Worm (Caenorhabditis elegans): Measurements from ENCODE around the gene cdc-25.4.
A peak's percentile ranks its signal among the peaks of the same experiment; 100 is the strongest.

Gene cdc-25.4

ce11 chrII:10168905-10169782 lies 20.1 kb downstream of the cdc-25.4 start, which contains the start of gene daf-19:
TSS of gene daf-19 (minus strand) at chrII:10169346.
- TF ChIP-seq nhr-11 (tag; optimal IDR thresholded peaks at IDR 0.05) (peak; percentile 95), ceh-28 (tag; optimal IDR thresholded peaks at IDR 0.05) (no peak), elt-1 (tag; optimal IDR thresholded peaks at IDR 0.05) (no peak), daf-12 (tag; optimal IDR thresholded peaks at IDR 0.05) (no peak), ZK546.5 (tag; optimal IDR thresholded peaks at IDR 0.05) (no peak), fkh-10 (GFP tag; optimal IDR thresholded peaks at IDR 0.05) (peak; percentile 4), eor-1 (tag; optimal IDR thresholded peaks at IDR 0.05) (no peak), aly-2 (tag; optimal IDR thresholded peaks at IDR 0.05) (no peak), nfya-1 (tag; optimal IDR thresholded peaks at IDR 0.05; ENCODE audit: insufficient read depth) (peak; percentile 76), nhr-237 (tag; optimal IDR thresholded peaks at IDR 0.05) (no peak), egl-5 (tag; optimal IDR thresholded peaks at IDR 0.05) (peak; percentile 20), nhr-28 (tag; optimal IDR thresholded peaks at IDR 0.05) (no peak), nhr-25 (tag; optimal IDR thresholded peaks at IDR 0.05) (peak; percentile 7), lsy-12 (tag; optimal IDR thresholded peaks at IDR 0.05) (peak; percentile 19), nhr-23 (tag; optimal IDR thresholded peaks at IDR 0.05) (peak; percentile 26), lin-15B (tag; optimal IDR thresholded peaks at IDR 0.05) (peak; percentile 55), hmg-11 (tag; optimal IDR thresholded peaks at IDR 0.05) (peak; percentile 96), fkh-2 (tag; optimal IDR thresholded peaks at IDR 0.05) (no peak), mml-1 (tag; optimal IDR thresholded peaks at IDR 0.05) (no peak), elt-2 (tag; optimal IDR thresholded peaks at IDR 0.05) (peak; percentile 47), elt-3 (tag; optimal IDR thresholded peaks at IDR 0.05) (no peak), ceh-9 (tag; optimal IDR thresholded peaks at IDR 0.05) (no peak), ama-1 (optimal IDR thresholded peaks at IDR 0.05) (peak; percentile 38), ztf-11 (tag; optimal IDR thresholded peaks at IDR 0.05) (no peak), nhr-43 (tag; optimal IDR thresholded peaks at IDR 0.05; ENCODE audit: poor library complexity, severe bottlenecking) (no peak), pqm-1 (tag; optimal IDR thresholded peaks at IDR 0.05) (peak; percentile 4), lin-39 (tag; optimal IDR thresholded peaks at IDR 0.05) (peak; percentile 43), pha-4 (tag; optimal IDR thresholded peaks at IDR 0.05) (peak; percentile 70), R02D3.7 (tag; optimal IDR thresholded peaks at IDR 0.05) (no peak), nhr-12 (tag; optimal IDR thresholded peaks at IDR 0.05) (no peak), tbx-2 (tag; optimal IDR thresholded peaks at IDR 0.05) (peak; percentile 46)

- TF ChIP-seq pqm-1 (tag; optimal IDR thresholded peaks at IDR 0.05) (no peak), ceh-82 (tag; optimal IDR thresholded peaks at IDR 0.05) (no peak), ceh-9 (tag; optimal IDR thresholded peaks at IDR 0.05) (no peak), nhr-77 (tag; optimal IDR thresholded peaks at IDR 0.05) (no peak), elt-1 (tag; optimal IDR thresholded peaks at IDR 0.05) (no peak), lsy-12 (tag; optimal IDR thresholded peaks at IDR 0.05) (no peak), sea-2 (GFP tag; optimal IDR thresholded peaks at IDR 0.05) (no peak), jun-1 (tag; optimal IDR thresholded peaks at IDR 0.05) (no peak), egl-5 (tag; optimal IDR thresholded peaks at IDR 0.05) (no peak), nhr-28 (tag; optimal IDR thresholded peaks at IDR 0.05) (no peak), unc-39 (tag; optimal IDR thresholded peaks at IDR 0.05) (no peak), ama-1 (optimal IDR thresholded peaks at IDR 0.05) (no peak), nhr-43 (tag; optimal IDR thresholded peaks at IDR 0.05; ENCODE audit: poor library complexity, severe bottlenecking) (no peak), zag-1 (tag; optimal IDR thresholded peaks at IDR 0.05) (no peak), lin-39 (tag; optimal IDR thresholded peaks at IDR 0.05) (no peak), fkh-10 (GFP tag; optimal IDR thresholded peaks at IDR 0.05) (no peak), nhr-23 (tag; optimal IDR thresholded peaks at IDR 0.05) (no peak), nhr-11 (tag; optimal IDR thresholded peaks at IDR 0.05) (no peak), daf-12 (tag; optimal IDR thresholded peaks at IDR 0.05) (no peak)
Measured at ce11 chrII:10167731-10168130, 21.5 kb downstream of the cdc-25.4 start.

- TF ChIP-seq eor-1 (tag; optimal IDR thresholded peaks at IDR 0.05) (no peak), fos-1 (tag; optimal IDR thresholded peaks at IDR 0.05) (no peak), nhr-11 (tag; optimal IDR thresholded peaks at IDR 0.05) (peak; percentile 62), ceh-28 (tag; optimal IDR thresholded peaks at IDR 0.05) (no peak)
Measured at ce11 chrII:10166365-10166764, 22.9 kb downstream of the cdc-25.4 start.
